Fruit fly (Drosophila melanogaster) whole organism, pupa: ENCODE data around the gene geko.

ENCODE experiments used
- CG10348 ChIP-seq: fragments of 200-800 bp; sonication (Bioruptor generic); IDR thresholded peaks from 2 replicates; pipeline ENCODE4 v1.3.6; 2022; ENCODE audit warnings: missing biosample characterization, missing genetic modification characterization
- CG12605 ChIP-seq: fragments of 200-800 bp; sonication (Bioruptor generic); IDR thresholded peaks from 2 replicates; pipeline ENCODE4 v1.3.6; 2022; ENCODE audit warnings: missing biosample characterization, missing genetic modification characterization
- CG13204 ChIP-seq: fragments of 200-800 bp; sonication (Bioruptor generic); optimal IDR thresholded peaks from 2 replicates; lab custom pipeline; 2018; ENCODE audit warnings: missing biosample characterization, mild to moderate bottlenecking, missing genetic modification characterization, moderate library complexity
- CG14655 ChIP-seq: fragments of 200-800 bp; sonication (Bioruptor generic); optimal IDR thresholded peaks from 3 replicates; lab custom pipeline; 2017; ENCODE audit warnings: mild to moderate bottlenecking, missing biosample characterization, missing genetic modification reagents, missing genetic modification characterization
- CG15710 ChIP-seq: fragments of 200-800 bp; sonication (Bioruptor generic); optimal IDR thresholded peaks from 2 replicates; lab custom pipeline; 2018; ENCODE audit warnings: missing biosample characterization, mild to moderate bottlenecking, missing genetic modification characterization, moderate library complexity
- CG17806 ChIP-seq: fragments of 200-800 bp; sonication (Bioruptor generic); optimal IDR thresholded peaks from 2 replicates; lab custom pipeline; 2018; ENCODE audit warnings: missing biosample characterization, mild to moderate bottlenecking, missing genetic modification characterization, moderate library complexity
- CG32121 ChIP-seq: fragments of 200-800 bp; sonication (Bioruptor generic); IDR thresholded peaks from 2 replicates; pipeline ENCODE4 v1.3.6; 2022; ENCODE audit warnings: missing biosample characterization, missing genetic modification characterization
- CG34367 ChIP-seq: fragments of 200-800 bp; sonication (Bioruptor generic); optimal IDR thresholded peaks from 2 replicates; lab custom pipeline; 2018; ENCODE audit warnings: missing biosample characterization, mild to moderate bottlenecking, missing genetic modification characterization
- CG4496 ChIP-seq: fragments of 200-800 bp; sonication (Bioruptor generic); IDR thresholded peaks from 3 replicates; pipeline ENCODE4 v1.3.6; 2022; ENCODE audit warnings: missing biosample characterization, missing genetic modification characterization
- CG8159 ChIP-seq: fragments of 200-800 bp; sonication (Bioruptor generic); optimal IDR thresholded peaks from 3 replicates; lab custom pipeline; 2018; ENCODE audit warnings: missing biosample characterization, mild to moderate bottlenecking, missing genetic modification characterization, moderate library complexity
- CG8301 ChIP-seq: fragments of 200-800 bp; sonication (Bioruptor generic); optimal IDR thresholded peaks from 2 replicates; lab custom pipeline; 2018; ENCODE audit warnings: missing biosample characterization, mild to moderate bottlenecking, missing genetic modification characterization
- CG9948 ChIP-seq: fragments of 200-800 bp; sonication (Bioruptor generic); optimal IDR thresholded peaks from 2 replicates; lab custom pipeline; 2018; ENCODE audit warnings: missing biosample characterization, mild to moderate bottlenecking, missing genetic modification characterization, moderate library complexity
- D1 ChIP-seq: fragments of 200-800 bp; sonication (Bioruptor generic); optimal IDR thresholded peaks from 2 replicates; lab custom pipeline; 2018; ENCODE audit warnings: missing biosample characterization, mild to moderate bottlenecking, missing genetic modification characterization, moderate library complexity
- EcR ChIP-seq: fragments of 200-800 bp; sonication (Bioruptor generic); optimal IDR thresholded peaks from 3 replicates; lab custom pipeline; 2019; ENCODE audit warnings: missing biosample characterization, missing genetic modification characterization, mild to moderate bottlenecking, moderate library complexity, missing genetic modification reagents
- Ets98B ChIP-seq: fragments of 200-800 bp; sonication (Bioruptor generic); IDR thresholded peaks from 2 replicates; pipeline ENCODE4 v1.3.6; 2022; ENCODE audit warnings: missing biosample characterization, missing genetic modification characterization
- Pif1A ChIP-seq: fragments of 200-800 bp; sonication (Bioruptor generic); optimal IDR thresholded peaks from 3 replicates; lab custom pipeline; 2016; ENCODE audit warnings: missing biosample characterization, missing genetic modification characterization
- Pif1B ChIP-seq: fragments of 200-800 bp; sonication (Bioruptor generic); optimal IDR thresholded peaks from 3 replicates; lab custom pipeline; 2016; ENCODE audit warnings: missing biosample characterization, missing genetic modification characterization
- Snoo ChIP-seq: fragments of 200-800 bp; sonication (Bioruptor generic); optimal IDR thresholded peaks from 3 replicates; lab custom pipeline; 2017; ENCODE audit warnings: missing biosample characterization, mild to moderate bottlenecking, missing genetic modification characterization, inconsistent platforms
- fd96Ca ChIP-seq: fragments of 200-800 bp; sonication (Bioruptor generic); IDR thresholded peaks from 3 replicates; pipeline ENCODE4 v1.3.6; 2022; ENCODE audit warnings: missing biosample characterization, missing genetic modification characterization
- gl ChIP-seq: fragments of 200-800 bp; sonication (Bioruptor generic); optimal IDR thresholded peaks from 2 replicates; lab custom pipeline; 2018; ENCODE audit warnings: missing biosample characterization, mild to moderate bottlenecking, missing genetic modification characterization
- rn ChIP-seq: fragments of 200-800 bp; sonication (Bioruptor generic); IDR thresholded peaks from 2 replicates; pipeline ENCODE4 v1.3.6; 2022; ENCODE audit warnings: missing biosample characterization, missing genetic modification characterization

geko gene

DNA sequence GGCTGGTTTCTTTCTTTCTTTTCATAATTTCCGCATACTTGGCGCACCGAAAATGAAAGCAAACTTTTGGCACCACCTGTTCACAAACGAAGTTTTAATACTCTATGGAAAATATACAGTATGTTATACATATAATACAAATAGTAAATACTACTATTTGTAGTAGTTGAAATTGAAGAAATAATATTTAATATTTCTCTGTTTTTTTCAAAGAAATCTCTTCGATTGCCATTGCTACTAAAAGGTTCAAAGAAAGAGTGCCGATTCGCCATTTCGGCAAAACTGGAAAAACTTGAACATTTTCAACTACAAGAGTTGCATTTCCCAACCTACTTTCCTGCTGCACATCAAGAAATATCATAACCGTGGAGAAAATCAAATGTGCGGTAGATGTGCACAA is 7.6 kb downstream of the geko start:
- peak; percentile 39; the same call in 1 of the 2 replicates for TF ChIP-seq Ets98B (GFP tag; lab: Robert Waterston, UW)
- peak; percentile 3 for TF ChIP-seq CG14655 (GFP tag; lab: Kevin White, UChicago)
- TF ChIP-seq Pif1A (GFP tag; lab: Kevin White, UChicago): peak; percentile 0
- TF ChIP-seq CG8301 (tag; lab: Kevin White, UChicago): peak; percentile 38
- peak; percentile 71 for TF ChIP-seq CG32121
- no peak for TF ChIP-seq CG34367 (tag; lab: Kevin White, UChicago)

DNA sequence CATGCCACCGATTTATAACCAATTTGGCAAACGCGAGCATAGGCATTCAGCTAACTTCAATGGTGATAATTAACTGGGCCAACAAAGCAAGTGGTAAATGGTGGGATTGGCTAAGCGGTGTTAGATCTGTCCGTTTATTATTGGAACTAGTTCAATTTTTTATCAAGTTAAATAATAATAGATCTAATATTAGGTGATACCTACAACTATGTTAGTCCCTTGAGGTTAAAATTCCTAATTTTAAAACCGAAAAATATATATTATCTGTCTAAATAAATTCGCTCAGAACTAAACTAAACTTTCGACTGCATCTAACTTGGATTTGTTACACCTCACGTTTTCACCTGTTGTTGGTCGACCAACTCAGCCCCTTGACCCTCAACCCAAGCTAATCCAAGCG is 8.4 kb downstream of the geko start:
- no peak for TF ChIP-seq Pif1B (GFP tag; lab: Kevin White, UChicago)
- TF ChIP-seq, all 21 proteins: peak for 0

dm6 chr3L:18148418-18148973 is 9.3 kb downstream of the geko start, which contains the start of gene CG7330:
Gene CG7330, plus strand, starts transcription at chr3L:18148923.
- TF ChIP-seq Ets98B (GFP tag; lab: Robert Waterston, UW) (peak; percentile 82), CG12605 (GFP tag; lab: Robert Waterston, UW) (peak; percentile 79), rn (peak; percentile 82), Pif1B (GFP tag; lab: Kevin White, UChicago) (peak; percentile 89), CG32121 (peak; percentile 96), CG14655 (GFP tag; lab: Kevin White, UChicago) (peak; percentile 81), Pif1A (GFP tag; lab: Kevin White, UChicago) (peak; percentile 81), fd96Ca (GFP tag; lab: Robert Waterston, UW) (peak; percentile 85; the same call in 2 of the 3 replicates), CG15710 (peak; percentile 86), CG9948 (tag; lab: Kevin White, UChicago) (peak; percentile 79), CG8301 (tag; lab: Kevin White, UChicago) (peak; percentile 86), CG34367 (tag; lab: Kevin White, UChicago) (peak; percentile 60), EcR (GFP tag; lab: Kevin White, UChicago) (no peak), D1 (tag; lab: Kevin White, UChicago) (peak; percentile 46), CG4496 (GFP tag; lab: Robert Waterston, UW) (peak; percentile 90), CG8159 (peak; percentile 90), CG17806 (peak; percentile 72), gl (tag; lab: Kevin White, UChicago) (peak; percentile 45), CG13204 (peak; percentile 57), CG10348 (GFP tag; lab: Robert Waterston, UW) (peak; percentile 77), Snoo (peak; percentile 96)

- TF ChIP-seq CG4496 (GFP tag; lab: Robert Waterston, UW) (peak; percentile 73), CG12605 (GFP tag; lab: Robert Waterston, UW) (no peak), fd96Ca (GFP tag; lab: Robert Waterston, UW) (0 out of 3 replicates have a peak, but pooled peaks have one; percentile 35), Ets98B (GFP tag; lab: Robert Waterston, UW) (0 out of 2 replicates have a peak, but pooled peaks have one; percentile 28)
Observed at dm6 chr3L:18154140-18154539, 14.9 kb downstream of the geko start.

dm6 chr3L:18161175-18161574 is 22.0 kb downstream of the geko start:
- TF ChIP-seq Pif1B (GFP tag; lab: Kevin White, UChicago) (no peak), gl (tag; lab: Kevin White, UChicago) (no peak), Ets98B (GFP tag; lab: Robert Waterston, UW) (no peak), CG14655 (GFP tag; lab: Kevin White, UChicago) (no peak), CG13204 (no peak), CG8159 (no peak), CG9948 (tag; lab: Kevin White, UChicago) (no peak), CG10348 (GFP tag; lab: Robert Waterston, UW) (no peak), CG8301 (tag; lab: Kevin White, UChicago) (no peak), Snoo (no peak), CG12605 (GFP tag; lab: Robert Waterston, UW) (no peak), CG34367 (tag; lab: Kevin White, UChicago) (no peak), CG17806 (no peak), fd96Ca (GFP tag; lab: Robert Waterston, UW) (no peak)
- TF ChIP-seq, all 21 proteins: peak for 0

- TF ChIP-seq CG14655 (GFP tag; lab: Kevin White, UChicago) (no peak), CG12605 (GFP tag; lab: Robert Waterston, UW) (0 out of 2 replicates have a peak, but pooled peaks have one; percentile 17), D1 (tag; lab: Kevin White, UChicago) (no peak), Pif1A (GFP tag; lab: Kevin White, UChicago) (no peak), CG9948 (tag; lab: Kevin White, UChicago) (no peak), EcR (GFP tag; lab: Kevin White, UChicago) (peak; percentile 17), CG4496 (GFP tag; lab: Robert Waterston, UW) (0 out of 3 replicates have a peak, but pooled peaks have one; percentile 20), fd96Ca (GFP tag; lab: Robert Waterston, UW) (no peak)
Observed at dm6 chr3L:18162174-18162690, 23.0 kb downstream of the geko start, which contains the start of gene CG13699. Gene CG13699, minus strand, starts transcription at chr3L:18162522.
